Fruit fly (Drosophila melanogaster): ENCODE measurements around the gene RpL30.

The RpL30 gene

DNA sequence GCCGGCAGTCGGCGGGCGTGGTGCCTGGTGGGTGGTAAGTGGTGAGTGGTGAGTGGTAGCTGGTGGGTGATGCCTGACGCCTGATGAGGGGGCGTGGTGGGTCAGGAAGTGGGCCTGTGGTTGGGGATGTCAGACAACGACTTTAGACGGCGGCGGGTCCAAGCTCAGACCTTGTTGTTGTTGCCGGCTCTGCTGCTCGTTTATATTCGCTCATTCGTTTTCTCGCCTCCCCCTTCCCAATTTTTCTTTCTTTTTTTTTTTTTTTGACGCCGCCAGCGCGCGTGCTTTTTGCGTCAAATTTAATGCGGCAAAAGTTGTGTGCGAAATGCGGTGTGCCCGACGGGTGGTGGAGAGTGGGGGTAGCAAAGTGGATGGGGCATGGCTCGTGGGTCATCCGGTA, 10.5 kb upstream of the RpL30 start (continued):
- TF ChIP-seq tgo (GFP tag; IDR thresholded peaks at IDR 0.05): no peak
- TF ChIP-seq CG3847 (GFP tag; IDR thresholded peaks at IDR 0.05): no peak
- TF ChIP-seq Fer1 (GFP tag; optimal IDR thresholded peaks at IDR 0.05): peak; percentile 1
- no peak for TF ChIP-seq Bteb2 (GFP tag; optimal IDR thresholded peaks at IDR 0.05)
- 0 out of 3 replicates have a peak, but pooled peaks have one; percentile 3 for TF ChIP-seq dysf (GFP tag; IDR thresholded peaks at IDR 0.05)
- TF ChIP-seq Lhr (GFP tag; optimal IDR thresholded peaks at IDR 0.05): no peak
- no peak for TF ChIP-seq CG2875 (GFP tag; optimal IDR thresholded peaks at IDR 0.05)
- 0 out of 2 replicates have a peak, but pooled peaks have one; percentile 8 for TF ChIP-seq CG4360 (GFP tag; IDR thresholded peaks at IDR 0.05)
- TF ChIP-seq CG17359 (tag; optimal IDR thresholded peaks at IDR 0.05): peak; percentile 41
- no peak for TF ChIP-seq CG17912 (GFP tag; optimal IDR thresholded peaks at IDR 0.05)
- no peak for TF ChIP-seq wek (GFP tag; optimal IDR thresholded peaks at IDR 0.05)
- no peak for TF ChIP-seq lola (GFP tag; optimal IDR thresholded peaks at IDR 0.05)
- TF ChIP-seq CG1024 (GFP tag; IDR thresholded peaks at IDR 0.05): no peak
- peak; percentile 96 for TF ChIP-seq abd-A (tag; optimal IDR thresholded peaks at IDR 0.05)
- no peak for TF ChIP-seq vfl (GFP tag; optimal IDR thresholded peaks at IDR 0.05)
- TF ChIP-seq CG12104 (GFP tag; optimal IDR thresholded peaks at IDR 0.05): no peak
- TF ChIP-seq sima (GFP tag; optimal IDR thresholded peaks at IDR 0.05): no peak
- peak; percentile 38; the same call in 1 of the 2 replicates for TF ChIP-seq crol (GFP tag; IDR thresholded peaks at IDR 0.05)
- TF ChIP-seq sqz (GFP tag; optimal IDR thresholded peaks at IDR 0.05): peak; percentile 65
- no peak for TF ChIP-seq CG17568 (GFP tag; optimal IDR thresholded peaks at IDR 0.05)
- no peak for TF ChIP-seq CG13123 (GFP tag; optimal IDR thresholded peaks at IDR 0.05)
- no peak for TF ChIP-seq CG31224 (GFP tag; IDR thresholded peaks at IDR 0.05)
- TF ChIP-seq CG1233 (GFP tag; optimal IDR thresholded peaks at IDR 0.05): no peak
- no peak for TF ChIP-seq Pdp1 (GFP tag; optimal IDR thresholded peaks at IDR 0.05)
- TF ChIP-seq tio (GFP tag; optimal IDR thresholded peaks at IDR 0.05): no peak
- TF ChIP-seq sug (tag; optimal IDR thresholded peaks at IDR 0.05): no peak
- no peak for TF ChIP-seq CG18599 (GFP tag; optimal IDR thresholded peaks at IDR 0.05)
- no peak for TF ChIP-seq MESR4 (GFP tag; optimal IDR thresholded peaks at IDR 0.05)
- TF ChIP-seq inv (GFP tag; IDR thresholded peaks at IDR 0.05; ENCODE audit: partially characterized antibody): no peak
- 0 out of 2 replicates have a peak, but pooled peaks have one; percentile 19 for TF ChIP-seq CG32772 (GFP tag; IDR thresholded peaks at IDR 0.05)
- peak in 1 of 2 experiments; percentile 51 for TF ChIP-seq Hr51 (GFP tag; optimal IDR thresholded peaks at IDR 0.05)
- TF ChIP-seq zf30C (GFP tag; optimal IDR thresholded peaks at IDR 0.05): no peak
- TF ChIP-seq mld (GFP tag; IDR thresholded peaks at IDR 0.05; ENCODE audit: partially characterized antibody): no peak
- no peak for TF ChIP-seq en (GFP tag; optimal IDR thresholded peaks at IDR 0.05)
- TF ChIP-seq CG15601 (tag; optimal IDR thresholded peaks at IDR 0.05): no peak
- no peak for TF ChIP-seq CG12155 (GFP tag; optimal IDR thresholded peaks at IDR 0.05)
- TF ChIP-seq CG1647 (GFP tag; optimal IDR thresholded peaks at IDR 0.05): no peak
- TF ChIP-seq pb (GFP tag; optimal IDR thresholded peaks at IDR 0.05): no peak
- TF ChIP-seq fd96Cb (tag; optimal IDR thresholded peaks at IDR 0.05): no peak
- TF ChIP-seq bab2 (GFP tag; optimal IDR thresholded peaks at IDR 0.05): no peak
- no peak for TF ChIP-seq CG6689 (GFP tag; IDR thresholded peaks at IDR 0.05)

DNA sequence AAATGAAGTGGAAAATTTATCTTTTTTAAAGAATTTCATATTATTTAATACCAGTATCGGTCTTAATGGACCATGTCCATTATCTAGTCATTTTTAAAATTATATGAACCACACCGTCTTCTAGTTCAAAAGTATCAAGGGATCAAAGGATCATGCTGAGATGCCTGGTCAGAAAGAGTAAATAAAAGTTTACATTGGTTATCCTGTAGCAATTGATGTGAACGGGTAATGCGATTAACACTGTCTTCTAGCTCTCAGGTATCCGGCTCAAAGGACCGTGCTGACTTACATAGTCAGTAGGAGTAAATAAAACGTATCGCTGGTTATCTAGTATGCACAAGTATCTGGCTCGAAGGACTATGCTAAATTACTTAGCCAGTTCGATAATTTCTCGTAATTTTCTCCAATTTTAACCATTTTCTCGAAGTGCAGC, 10.1 kb upstream of the RpL30 start:
- TF ChIP-seq Hand (GFP tag; optimal IDR thresholded peaks at IDR 0.05) (peak; percentile 39), lilli (GFP tag; optimal IDR thresholded peaks at IDR 0.05) (peak; percentile 44), CG6813 (GFP tag; optimal IDR thresholded peaks at IDR 0.05) (peak; percentile 8), Dp (GFP tag; optimal IDR thresholded peaks at IDR 0.05) (no peak), CG11695 (GFP tag; IDR thresholded peaks at IDR 0.05) (no peak), CG18619 (GFP tag; optimal IDR thresholded peaks at IDR 0.05) (peak; percentile 48), bcd (GFP tag; optimal IDR thresholded peaks at IDR 0.05) (peak; percentile 15), Ptx1 (GFP tag; IDR thresholded peaks at IDR 0.05) (peak; percentile 44; the same call in 1 of the 2 replicates), maf-S (GFP tag; optimal IDR thresholded peaks at IDR 0.05) (no peak), Hmr (GFP tag; optimal IDR thresholded peaks at IDR 0.05) (peak; percentile 54), Bteb2 (GFP tag; optimal IDR thresholded peaks at IDR 0.05) (no peak), CG11560 (tag; IDR thresholded peaks at IDR 0.05) (0 out of 3 replicates have a peak, but pooled peaks have one; percentile 42)

All from whole organism, embryonic.